Worm (Caenorhabditis elegans): ENCODE results near the gene B0001.7.

The B0001.7 gene

DNA sequence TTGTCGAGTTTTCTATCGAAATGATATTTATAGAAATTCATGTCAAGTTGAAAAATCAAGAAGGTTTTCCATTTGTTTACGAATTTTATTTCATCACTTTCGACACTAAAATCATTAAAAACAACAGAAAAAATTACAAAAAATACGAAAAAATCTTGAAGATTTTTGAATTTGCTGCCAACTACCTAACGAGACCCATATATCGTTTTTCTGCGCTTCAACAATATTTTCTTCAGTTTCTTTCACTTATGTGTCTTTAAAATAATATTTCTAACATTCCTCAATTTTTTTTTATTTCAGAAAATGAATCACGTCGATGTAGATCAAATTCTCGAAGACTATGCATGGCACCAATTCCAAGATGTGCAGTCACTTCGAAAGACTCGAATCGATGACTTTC is 24.8 kb downstream of the B0001.7 start, which contains the start of gene lin-24 (continued):
- TF ChIP-seq ceh-58 (GFP tag; IDR thresholded peaks at IDR 0.05) = no peak

DNA sequence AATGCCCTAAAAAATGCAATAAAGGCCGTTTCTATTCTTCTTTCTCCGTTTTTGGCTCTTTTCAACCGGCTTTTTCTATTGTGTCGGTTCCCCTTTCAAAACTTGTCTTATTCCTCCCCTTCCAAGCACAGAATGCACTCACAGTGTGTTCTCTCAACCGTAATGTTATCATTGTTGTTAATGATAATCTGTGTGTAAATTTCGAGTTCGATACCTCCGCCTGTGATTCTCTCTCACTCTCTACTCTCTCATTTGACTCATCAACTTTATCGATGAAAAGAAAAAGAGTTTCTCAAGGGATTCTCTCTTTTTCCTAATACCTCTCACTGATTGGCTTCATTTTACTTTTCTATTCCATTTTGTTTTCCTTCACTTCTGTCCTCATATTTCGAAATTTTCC is 25.3 kb downstream of the B0001.7 start:
- TF ChIP-seq cebp-1 (GFP tag; IDR thresholded peaks at IDR 0.05) (no peak), cebp-1 (tag; optimal IDR thresholded peaks at IDR 0.05) (peak; percentile 6), nhr-80 (tag; optimal IDR thresholded peaks at IDR 0.05) (peak; percentile 67), mxl-1 (tag; optimal IDR thresholded peaks at IDR 0.05) (no peak), cebp-2 (GFP tag; IDR thresholded peaks at IDR 0.05) (0 out of 2 replicates have a peak, but pooled peaks have one; percentile 10)

DNA sequence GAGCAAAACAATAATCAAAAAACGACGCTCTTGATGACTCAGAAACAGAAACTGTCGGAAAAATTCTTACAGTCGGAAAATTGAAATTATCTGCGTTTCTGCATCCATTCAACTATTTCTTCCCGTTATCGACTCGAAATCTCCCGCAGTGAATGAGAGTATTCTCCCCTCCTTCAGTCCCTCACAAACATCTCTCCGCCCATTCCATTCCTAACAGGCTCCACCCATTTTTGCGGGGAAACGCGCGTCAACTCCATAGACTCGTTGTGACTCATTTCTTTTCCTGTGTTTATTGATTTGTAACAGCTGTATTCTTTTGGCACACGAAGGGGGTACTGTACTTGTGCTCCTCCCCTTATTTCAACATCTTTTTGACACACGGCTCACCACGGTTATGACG is 26.2 kb downstream of the B0001.7 start:
- TF ChIP-seq fkh-3 (tag; optimal IDR thresholded peaks at IDR 0.05) (no peak), F57C9.4 (tag; optimal IDR thresholded peaks at IDR 0.05) (no peak), rpc-1 (optimal IDR thresholded peaks at IDR 0.05) (no peak), rpc-1 (tag; optimal IDR thresholded peaks at IDR 0.05) (no peak), Y95B8A.8 (GFP tag; IDR thresholded peaks at IDR 0.05) (no peak), F33H1.4 (GFP tag; IDR thresholded peaks at IDR 0.05) (no peak), cebp-2 (GFP tag; IDR thresholded peaks at IDR 0.05) (0 out of 2 replicates have a peak, but pooled peaks have one; percentile 41), ets-4 (GFP tag; optimal IDR thresholded peaks at IDR 0.05) (no peak), atf-7 (tag; optimal IDR thresholded peaks at IDR 0.05) (no peak), akir-1 (GFP tag; optimal IDR thresholded peaks at IDR 0.05) (no peak), hsf-1 (GFP tag; IDR thresholded peaks at IDR 0.05) (no peak), dox-1 (GFP tag; IDR thresholded peaks at IDR 0.05) (no peak), cebp-1 (GFP tag; IDR thresholded peaks at IDR 0.05) (0 out of 2 replicates have a peak, but pooled peaks have one; percentile 24), cebp-1 (tag; optimal IDR thresholded peaks at IDR 0.05) (peak; percentile 59), ceh-58 (GFP tag; IDR thresholded peaks at IDR 0.05) (no peak), him-1 (tag; optimal IDR thresholded peaks at IDR 0.05) (no peak), C17E4.6 (GFP tag; IDR thresholded peaks at IDR 0.05) (no peak), madf-3 (GFP tag; IDR thresholded peaks at IDR 0.05) (no peak)

DNA sequence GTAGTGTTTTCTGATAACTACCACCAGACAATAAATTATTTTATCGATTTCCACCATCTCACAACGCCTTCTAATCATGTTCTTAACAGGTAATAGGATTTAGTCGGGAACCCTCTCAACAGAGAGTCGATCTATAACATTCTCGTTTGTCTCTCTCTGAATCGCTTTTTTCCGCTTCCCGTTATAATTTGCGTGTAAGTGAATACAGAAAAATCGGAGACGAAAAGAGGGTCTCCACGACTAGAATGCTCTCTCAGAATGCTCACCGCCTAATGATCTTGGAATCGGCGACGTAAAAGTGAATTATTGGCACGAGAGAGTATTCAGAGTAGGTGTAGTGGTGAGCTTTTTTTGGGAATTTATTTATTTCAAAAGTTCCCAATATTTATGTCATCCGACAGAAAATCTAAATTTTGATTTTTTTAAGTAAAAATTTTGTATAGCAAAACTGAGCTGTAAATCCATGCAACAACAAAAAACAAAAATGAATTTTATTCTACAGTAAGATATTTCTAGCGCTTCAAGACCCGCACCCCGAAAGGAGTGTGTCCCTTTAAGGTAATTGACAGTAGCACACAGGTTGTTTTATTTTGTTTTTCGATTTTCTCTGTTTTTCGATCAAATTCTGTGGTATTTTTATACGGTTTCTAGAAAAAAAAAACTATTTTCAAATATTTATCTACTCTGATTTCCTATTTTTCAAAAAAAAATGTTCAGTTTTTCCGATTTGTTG is 27.1 kb downstream of the B0001.7 start:
- TF ChIP-seq him-1 (tag; optimal IDR thresholded peaks at IDR 0.05) (peak; percentile 30), xnd-1 (tag; optimal IDR thresholded peaks at IDR 0.05) (peak; percentile 67), B0035.1 (tag; optimal IDR thresholded peaks at IDR 0.05) (no peak), D2030.7 (GFP tag; IDR thresholded peaks at IDR 0.05) (peak; percentile 33; the same call in 1 of the 2 replicates), F39B2.1 (GFP tag; IDR thresholded peaks at IDR 0.05) (no peak), madf-6 (GFP tag; IDR thresholded peaks at IDR 0.05) (peak; percentile 74), let-607 (tag; optimal IDR thresholded peaks at IDR 0.05) (no peak), rpc-1 (optimal IDR thresholded peaks at IDR 0.05) (no peak), rpc-1 (tag; optimal IDR thresholded peaks at IDR 0.05) (no peak), madf-8 (GFP tag; conservative IDR thresholded peaks at IDR 0.05) (peak; percentile 43; the same call in 1 of the 2 replicates), lsl-1 (GFP tag; optimal IDR thresholded peaks at IDR 0.05) (peak; percentile 90), F33H1.4 (GFP tag; IDR thresholded peaks at IDR 0.05) (peak; percentile 83), F49E8.2 (tag; optimal IDR thresholded peaks at IDR 0.05; ENCODE audit: insufficient read depth) (peak; percentile 18)

DNA sequence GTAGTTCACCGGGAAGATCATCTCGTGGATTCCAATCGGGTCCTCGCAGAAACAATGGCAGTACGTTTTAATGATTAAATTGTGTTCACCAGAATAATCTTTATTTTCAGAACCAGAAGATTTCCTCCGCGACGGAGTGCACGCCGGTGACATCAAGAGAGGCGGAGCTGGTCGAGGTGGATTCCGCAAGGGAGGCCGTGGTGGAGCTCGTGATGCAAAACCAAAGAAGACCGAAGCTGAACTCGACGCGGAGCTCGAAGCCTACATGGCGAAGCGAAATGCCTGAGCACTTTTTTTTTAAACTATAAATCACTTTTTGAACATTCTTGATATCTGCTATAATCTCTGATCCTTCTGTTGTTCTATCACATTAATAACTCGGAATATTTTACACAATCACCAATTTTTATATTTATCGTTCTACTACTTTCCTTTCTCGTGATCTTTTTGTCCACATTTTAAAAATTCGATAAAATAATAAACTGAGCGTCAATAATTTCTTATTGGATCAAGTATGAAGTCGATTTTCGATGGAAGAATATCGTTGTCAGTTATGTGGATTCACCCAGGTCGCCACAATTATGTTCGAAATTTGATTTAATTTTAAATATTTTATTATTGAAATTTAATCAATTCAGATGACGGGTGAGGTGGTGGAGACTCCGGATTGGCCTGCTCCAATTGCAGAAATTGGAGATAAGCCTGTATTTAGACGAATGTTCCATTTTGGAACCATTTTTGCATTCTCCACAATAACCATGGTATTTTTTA is 29.5 kb downstream of the B0001.7 start, which contains the start of gene dhhc-6:
Gene dhhc-6 (plus strand): TSS at position 639 of the 771 bp plus-strand sequence.
- TF ChIP-seq attf-6 (GFP tag; IDR thresholded peaks at IDR 0.05) (0 out of 2 replicates have a peak, but pooled peaks have one; percentile 43), hsf-1 (GFP tag; IDR thresholded peaks at IDR 0.05) (0 out of 2 replicates have a peak, but pooled peaks have one; percentile 30), lsl-1 (GFP tag; optimal IDR thresholded peaks at IDR 0.05) (no peak), ceh-91 (GFP tag; IDR thresholded peaks at IDR 0.05) (no peak), egrh-3 (GFP tag; IDR thresholded peaks at IDR 0.05) (peak; percentile 56; the same call in 1 of the 2 replicates), madf-3 (GFP tag; IDR thresholded peaks at IDR 0.05) (peak; percentile 84), madf-6 (GFP tag; IDR thresholded peaks at IDR 0.05) (peak; percentile 19; the same call in 1 of the 2 replicates), aptf-2 (GFP tag; conservative IDR thresholded peaks at IDR 0.05) (no peak), athp-1 (tag; optimal IDR thresholded peaks at IDR 0.05) (peak; percentile 5), repo-1 (tag; optimal IDR thresholded peaks at IDR 0.05) (no peak), cebp-1 (GFP tag; IDR thresholded peaks at IDR 0.05) (no peak), cebp-1 (tag; optimal IDR thresholded peaks at IDR 0.05) (peak; percentile 6), Y95B8A.8 (GFP tag; IDR thresholded peaks at IDR 0.05) (peak; percentile 58; the same call in 1 of the 2 replicates), zfh-2 (GFP tag; conservative IDR thresholded peaks at IDR 0.05) (peak; percentile 70), F52B5.7 (tag; optimal IDR thresholded peaks at IDR 0.05) (no peak), Y53G8AR.9 (GFP tag; conservative IDR thresholded peaks at IDR 0.05) (0 out of 2 replicates have a peak, but pooled peaks have one; percentile 18)
